Fruit fly (Drosophila melanogaster) whole organism, pupa: ENCODE data around the gene CG43965.

Experiments
- CG10348 ChIP-seq: fragments of 200-800 bp; sonication (Bioruptor generic); IDR thresholded peaks from 2 replicates; pipeline ENCODE4 v1.3.6; 2022; ENCODE audit warnings: missing biosample characterization, missing genetic modification characterization
- CG12605 ChIP-seq: fragments of 200-800 bp; sonication (Bioruptor generic); IDR thresholded peaks from 2 replicates; pipeline ENCODE4 v1.3.6; 2022; ENCODE audit warnings: missing biosample characterization, missing genetic modification characterization
- CG13204 ChIP-seq: fragments of 200-800 bp; sonication (Bioruptor generic); optimal IDR thresholded peaks from 2 replicates; lab custom pipeline; 2018; ENCODE audit warnings: missing biosample characterization, mild to moderate bottlenecking, missing genetic modification characterization, moderate library complexity
- CG14655 ChIP-seq: fragments of 200-800 bp; sonication (Bioruptor generic); optimal IDR thresholded peaks from 3 replicates; lab custom pipeline; 2017; ENCODE audit warnings: mild to moderate bottlenecking, missing biosample characterization, missing genetic modification reagents, missing genetic modification characterization
- CG15710 ChIP-seq: fragments of 200-800 bp; sonication (Bioruptor generic); optimal IDR thresholded peaks from 2 replicates; lab custom pipeline; 2018; ENCODE audit warnings: missing biosample characterization, mild to moderate bottlenecking, missing genetic modification characterization, moderate library complexity
- CG32121 ChIP-seq: fragments of 200-800 bp; sonication (Bioruptor generic); IDR thresholded peaks from 2 replicates; pipeline ENCODE4 v1.3.6; 2022; ENCODE audit warnings: missing biosample characterization, missing genetic modification characterization
- CG34367 ChIP-seq: fragments of 200-800 bp; sonication (Bioruptor generic); optimal IDR thresholded peaks from 2 replicates; lab custom pipeline; 2018; ENCODE audit warnings: missing biosample characterization, mild to moderate bottlenecking, missing genetic modification characterization
- CG4496 ChIP-seq: fragments of 200-800 bp; sonication (Bioruptor generic); IDR thresholded peaks from 3 replicates; pipeline ENCODE4 v1.3.6; 2022; ENCODE audit warnings: missing biosample characterization, missing genetic modification characterization
- CG8159 ChIP-seq: fragments of 200-800 bp; sonication (Bioruptor generic); optimal IDR thresholded peaks from 3 replicates; lab custom pipeline; 2018; ENCODE audit warnings: missing biosample characterization, mild to moderate bottlenecking, missing genetic modification characterization, moderate library complexity
- CG8301 ChIP-seq: fragments of 200-800 bp; sonication (Bioruptor generic); optimal IDR thresholded peaks from 2 replicates; lab custom pipeline; 2018; ENCODE audit warnings: missing biosample characterization, mild to moderate bottlenecking, missing genetic modification characterization
- CG9948 ChIP-seq: fragments of 200-800 bp; sonication (Bioruptor generic); optimal IDR thresholded peaks from 2 replicates; lab custom pipeline; 2018; ENCODE audit warnings: missing biosample characterization, mild to moderate bottlenecking, missing genetic modification characterization, moderate library complexity
- D1 ChIP-seq: fragments of 200-800 bp; sonication (Bioruptor generic); optimal IDR thresholded peaks from 2 replicates; lab custom pipeline; 2018; ENCODE audit warnings: missing biosample characterization, mild to moderate bottlenecking, missing genetic modification characterization, moderate library complexity
- Snoo ChIP-seq: fragments of 200-800 bp; sonication (Bioruptor generic); optimal IDR thresholded peaks from 3 replicates; lab custom pipeline; 2017; ENCODE audit warnings: missing biosample characterization, mild to moderate bottlenecking, missing genetic modification characterization, inconsistent platforms
- fd96Ca ChIP-seq: fragments of 200-800 bp; sonication (Bioruptor generic); IDR thresholded peaks from 3 replicates; pipeline ENCODE4 v1.3.6; 2022; ENCODE audit warnings: missing biosample characterization, missing genetic modification characterization

DNA sequence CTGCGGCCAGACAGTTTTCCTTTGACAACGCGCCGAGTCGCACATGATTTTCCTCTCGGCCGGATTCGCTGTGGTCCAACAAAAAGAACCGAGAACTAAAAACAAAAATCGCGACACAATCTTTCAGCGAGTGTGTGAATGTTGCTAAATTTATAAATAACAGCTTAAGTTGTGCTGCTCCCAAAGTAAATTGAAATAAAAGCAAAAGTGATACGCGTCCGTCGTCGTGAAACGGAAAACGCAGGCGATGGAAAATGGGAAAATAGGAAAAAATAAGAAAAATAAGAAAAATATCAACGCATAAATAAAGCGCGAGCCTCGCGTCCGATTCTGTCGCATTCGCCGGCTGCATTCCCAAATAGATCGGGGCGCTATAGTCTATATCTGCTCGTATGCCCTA is 28.0 kb upstream of the CG43965 start, which contains the start of gene Fhos:
- TF ChIP-seq CG9948 (tag; lab: Kevin White, UChicago), result no peak
- TF ChIP-seq CG34367 (tag; lab: Kevin White, UChicago), result no peak
- TF ChIP-seq Snoo, result no peak
- no peak for TF ChIP-seq CG8159 (tag; lab: Kevin White, UChicago)
- TF ChIP-seq CG12605, result peak; percentile 50; the same call in 1 of the 2 replicates
- peak; percentile 30; the same call in 1 of the 2 replicates for TF ChIP-seq CG32121 (GFP tag; lab: Robert Waterston, UW)
- TF ChIP-seq CG13204 (GFP tag; lab: Kevin White, UChicago), result no peak
- TF ChIP-seq fd96Ca (GFP tag; lab: Robert Waterston, UW), result no peak
- peak; percentile 3 for TF ChIP-seq CG14655 (GFP tag; lab: Kevin White, UChicago)
- TF ChIP-seq CG8301 (tag; lab: Kevin White, UChicago), result peak; percentile 21
- TF ChIP-seq CG15710 (tag; lab: Kevin White, UChicago), result no peak
- no peak for TF ChIP-seq CG10348 (GFP tag; lab: Robert Waterston, UW)
- TF ChIP-seq CG4496 (GFP tag; lab: Robert Waterston, UW), result no peak
- no peak for TF ChIP-seq D1 (tag; lab: Kevin White, UChicago)
